Worm (Caenorhabditis elegans): Measurements from ENCODE around the gene Y71H2AM.1.

Gene Y71H2AM.1

ce11 chrIII:2805084-2805483 lies 21.8 kb upstream of the Y71H2AM.1 start, which contains the start of gene Y71H2AM.3:
Gene Y71H2AM.3, plus strand, starts transcription at chrIII:2805430.
- no peak for TF ChIP-seq tbx-11 (GFP tag; IDR thresholded peaks at IDR 0.05)
- TF ChIP-seq ceh-36 (tag; optimal IDR thresholded peaks at IDR 0.05): no peak
- TF ChIP-seq ets-7 (tag; optimal IDR thresholded peaks at IDR 0.05): no peak
- peak; percentile 22 for TF ChIP-seq F13C5.2 (tag; optimal IDR thresholded peaks at IDR 0.05)

- TF ChIP-seq sea-1 (GFP tag; conservative IDR thresholded peaks at IDR 0.05): peak; percentile 49; the same call in 1 of the 2 replicates
- 0 out of 2 replicates have a peak, but pooled peaks have one; percentile 19 for TF ChIP-seq tbx-11 (GFP tag; IDR thresholded peaks at IDR 0.05)
- TF ChIP-seq pes-1 (GFP tag; IDR thresholded peaks at IDR 0.05): 0 out of 2 replicates have a peak, but pooled peaks have one; percentile 9
- no peak for TF ChIP-seq B0310.2 (tag; optimal IDR thresholded peaks at IDR 0.05)
Measured at ce11 chrIII:2811410-2811809, 15.5 kb upstream of the Y71H2AM.1 start.

DNA sequence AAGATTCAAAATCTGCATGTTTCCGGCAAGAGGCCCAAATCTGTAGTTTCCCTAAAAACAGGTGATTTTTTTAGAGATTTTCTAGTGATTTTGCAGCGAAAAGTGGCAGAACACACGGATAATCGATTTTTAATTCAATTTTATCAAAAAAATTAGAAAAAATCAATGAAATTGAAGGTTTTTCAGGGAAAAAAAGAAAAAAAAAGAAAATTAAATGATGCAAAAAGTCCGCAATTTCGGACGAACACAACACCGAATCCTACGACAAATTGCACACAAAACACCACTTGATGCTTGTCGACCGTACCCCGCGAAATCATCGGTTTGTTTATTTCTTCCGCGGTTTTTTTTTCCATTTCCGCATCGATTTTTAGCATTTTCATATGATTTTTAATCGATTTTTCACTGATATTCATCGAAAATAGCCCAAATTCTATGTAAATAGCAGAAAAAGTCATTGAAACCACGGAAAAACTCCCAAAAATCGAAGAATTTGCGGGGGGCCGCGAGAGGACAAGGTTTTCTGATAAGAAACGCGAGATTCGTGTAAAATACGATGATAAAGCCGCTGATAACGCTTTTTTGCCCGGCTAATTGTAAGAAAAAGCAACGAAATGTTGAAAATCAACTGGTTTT lies 11.8 kb upstream of the Y71H2AM.1 start, which contains the start of gene tufm-1:
tufm-1 (minus strand) TSS at position 51 of the 636 bp plus-strand sequence.
- no peak for TF ChIP-seq ama-1 (optimal IDR thresholded peaks at IDR 0.05)
- TF ChIP-seq pes-1 (GFP tag; IDR thresholded peaks at IDR 0.05): no peak
- no peak for TF ChIP-seq hnd-1 (tag; optimal IDR thresholded peaks at IDR 0.05)
- no peak for TF ChIP-seq B0310.2 (tag; optimal IDR thresholded peaks at IDR 0.05)

DNA sequence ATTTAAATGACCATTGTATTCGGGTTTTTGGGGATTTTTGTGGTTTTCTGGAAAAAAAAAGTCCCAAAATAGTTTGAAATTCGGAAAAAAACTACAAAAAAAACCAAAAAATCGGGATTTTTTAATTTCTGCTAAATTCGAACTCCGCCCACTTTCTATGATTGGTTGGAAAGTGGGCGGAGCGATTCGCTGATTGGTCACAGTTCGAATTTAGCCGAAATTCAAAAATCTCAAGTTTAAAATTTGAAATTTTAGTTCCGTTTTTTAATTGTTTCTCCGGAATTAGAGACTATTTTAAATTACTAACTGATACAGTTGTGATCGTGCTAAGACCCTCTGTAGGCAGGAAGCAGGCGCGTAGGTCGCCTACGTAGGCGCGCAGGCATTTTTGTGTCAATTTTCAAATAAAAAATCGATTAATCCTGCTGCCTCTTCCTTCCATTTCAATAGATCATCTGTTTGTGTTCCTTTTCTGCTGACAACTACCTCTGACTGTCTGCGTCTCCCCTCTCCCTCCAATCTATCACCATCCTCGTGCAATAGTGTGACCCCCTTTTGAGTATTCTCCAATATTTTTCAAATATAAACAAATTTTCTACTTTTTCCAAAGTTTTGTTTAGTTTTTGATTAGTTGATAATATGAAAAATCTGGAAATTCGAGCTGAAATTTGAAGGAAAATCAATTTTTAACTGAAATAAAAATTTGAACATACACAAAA lies 10.5 kb upstream of the Y71H2AM.1 start:
- no peak for TF ChIP-seq ceh-13 (GFP tag; optimal IDR thresholded peaks at IDR 0.05)
- TF ChIP-seq pes-1 (GFP tag; IDR thresholded peaks at IDR 0.05): no peak
- TF ChIP-seq ets-7 (tag; optimal IDR thresholded peaks at IDR 0.05): no peak
- no peak for TF ChIP-seq ceh-36 (tag; optimal IDR thresholded peaks at IDR 0.05)
- no peak for TF ChIP-seq F13C5.2 (tag; optimal IDR thresholded peaks at IDR 0.05)
- TF ChIP-seq aly-1 (tag; optimal IDR thresholded peaks at IDR 0.05): no peak
- TF ChIP-seq sea-1 (GFP tag; conservative IDR thresholded peaks at IDR 0.05): no peak
- TF ChIP-seq hmg-4 (GFP tag; optimal IDR thresholded peaks at IDR 0.05): no peak
- no peak for TF ChIP-seq hnd-1 (tag; optimal IDR thresholded peaks at IDR 0.05)
- TF ChIP-seq hmbx-1 (tag; optimal IDR thresholded peaks at IDR 0.05): no peak
- TF ChIP-seq B0310.2 (tag; optimal IDR thresholded peaks at IDR 0.05): no peak

- TF ChIP-seq hmg-4 (GFP tag; optimal IDR thresholded peaks at IDR 0.05) (no peak), hnd-1 (tag; optimal IDR thresholded peaks at IDR 0.05) (no peak), ceh-36 (tag; optimal IDR thresholded peaks at IDR 0.05) (no peak), aly-1 (tag; optimal IDR thresholded peaks at IDR 0.05) (no peak), flt-1 (GFP tag; IDR thresholded peaks at IDR 0.05) (no peak)
Measured at ce11 chrIII:2817847-2818246, 9.0 kb upstream of the Y71H2AM.1 start.

ce11 chrIII:2818980-2819379 lies 7.9 kb upstream of the Y71H2AM.1 start, which contains the start of gene pipp-4P:
Gene pipp-4P, plus strand, starts transcription at chrIII:2819280.
- no peak for TF ChIP-seq tra-4 (tag; optimal IDR thresholded peaks at IDR 0.05)
- no peak for TF ChIP-seq ceh-13 (GFP tag; optimal IDR thresholded peaks at IDR 0.05)
- TF ChIP-seq B0310.2 (tag; optimal IDR thresholded peaks at IDR 0.05): no peak
- TF ChIP-seq ama-1 (optimal IDR thresholded peaks at IDR 0.05): no peak
- no peak for TF ChIP-seq pes-1 (GFP tag; IDR thresholded peaks at IDR 0.05)
- TF ChIP-seq hnd-1 (tag; optimal IDR thresholded peaks at IDR 0.05): no peak
- TF ChIP-seq ceh-36 (tag; optimal IDR thresholded peaks at IDR 0.05): no peak

DNA sequence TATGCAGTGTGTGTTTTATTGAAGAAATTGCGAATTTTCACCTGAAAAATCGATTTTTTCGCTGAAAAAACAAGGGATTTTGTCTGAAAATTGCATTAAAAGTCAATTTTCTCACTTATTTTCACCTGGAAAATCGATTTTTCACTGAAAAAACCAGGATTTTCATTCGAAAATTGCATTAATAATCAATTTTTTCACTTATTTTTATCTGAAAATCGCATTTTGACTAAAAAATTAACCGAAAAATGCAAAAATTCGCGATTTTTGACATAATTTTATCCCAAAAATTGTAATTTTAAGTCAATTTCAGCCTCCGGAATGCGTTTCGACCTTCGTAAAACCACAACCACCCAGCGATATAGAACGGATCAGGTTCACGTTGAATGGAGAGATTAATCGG lies 5.6 kb downstream of the Y71H2AM.1 start, which contains the start of gene Y71H2AM.29:
Y71H2AM.29 (plus strand) TSS at position 301 of the 400 bp plus-strand sequence.
- TF ChIP-seq flt-1 (GFP tag; IDR thresholded peaks at IDR 0.05) (no peak), tbx-37 (GFP tag; conservative IDR thresholded peaks at IDR 0.05) (no peak), hmg-4 (GFP tag; optimal IDR thresholded peaks at IDR 0.05) (no peak), B0310.2 (tag; optimal IDR thresholded peaks at IDR 0.05) (no peak), sea-1 (GFP tag; conservative IDR thresholded peaks at IDR 0.05) (no peak), F13C5.2 (tag; optimal IDR thresholded peaks at IDR 0.05) (no peak), tra-4 (tag; optimal IDR thresholded peaks at IDR 0.05) (no peak), tbx-11 (GFP tag; IDR thresholded peaks at IDR 0.05) (no peak), hnd-1 (tag; optimal IDR thresholded peaks at IDR 0.05) (no peak), ets-7 (tag; optimal IDR thresholded peaks at IDR 0.05) (no peak), hmbx-1 (tag; optimal IDR thresholded peaks at IDR 0.05) (no peak), scrt-1 (GFP tag; IDR thresholded peaks at IDR 0.05) (no peak), aly-1 (tag; optimal IDR thresholded peaks at IDR 0.05) (no peak), ama-1 (optimal IDR thresholded peaks at IDR 0.05) (no peak), ceh-13 (GFP tag; optimal IDR thresholded peaks at IDR 0.05) (no peak), ceh-36 (tag; optimal IDR thresholded peaks at IDR 0.05) (no peak)

DNA sequence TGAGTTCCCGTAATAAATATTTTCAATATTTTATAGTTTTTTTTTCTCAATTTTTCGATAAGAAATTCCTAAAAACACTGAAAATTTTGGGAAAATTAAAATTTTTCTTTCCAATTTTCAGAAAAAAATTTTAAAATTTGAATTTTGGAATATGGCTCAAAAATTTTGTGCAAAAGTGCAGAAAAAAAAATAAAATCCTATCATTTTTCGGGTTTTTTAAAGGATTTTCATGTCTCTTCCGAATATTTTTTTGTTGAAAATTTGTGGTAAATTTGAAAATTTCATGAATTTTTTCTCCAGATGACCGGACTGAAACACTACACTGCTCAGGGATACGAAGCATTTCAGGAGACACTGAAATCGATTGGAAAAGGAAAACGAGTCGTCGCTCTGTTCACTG lies 7.5 kb downstream of the Y71H2AM.1 start, which contains the start of gene txdc-17:
txdc-17 (plus strand) TSS at position 301 of the 400 bp plus-strand sequence.
- no peak for TF ChIP-seq tbx-37 (GFP tag; conservative IDR thresholded peaks at IDR 0.05)

All from whole organism, early embryonic.